Fruit fly (Drosophila melanogaster) whole organism, adult: ENCODE results near the gene CG4186.

Experiments
- CG11617 ChIP-seq: fragments of 200-800 bp; sonication (Bioruptor generic); optimal IDR thresholded peaks from 2 replicates; lab custom pipeline; 2017; ENCODE audit warnings: mild to moderate bottlenecking, missing biosample characterization, missing genetic modification reagents, missing genetic modification characterization
- CG12768 ChIP-seq: fragments of 200-800 bp; sonication (Bioruptor generic); optimal IDR thresholded peaks from 2 replicates; lab custom pipeline; 2017; ENCODE audit warnings: missing biosample characterization, missing genetic modification characterization, mild to moderate bottlenecking, moderate library complexity, missing genetic modification reagents
- CG14711 ChIP-seq: fragments of 200-800 bp; sonication (Bioruptor generic); optimal IDR thresholded peaks from 2 replicates; lab custom pipeline; 2018; ENCODE audit warnings: missing biosample characterization, mild to moderate bottlenecking, missing genetic modification characterization, moderate library complexity
- CG1620 ChIP-seq: fragments of 200-800 bp; sonication (Bioruptor generic); optimal IDR thresholded peaks from 2 replicates; lab custom pipeline; 2016; ENCODE audit warnings: missing biosample characterization, missing genetic modification characterization
- CG33017 ChIP-seq: fragments of 200-800 bp; sonication (Bioruptor generic); optimal IDR thresholded peaks from 2 replicates; lab custom pipeline; 2018; ENCODE audit warnings: missing biosample characterization, mild to moderate bottlenecking, missing genetic modification characterization, moderate library complexity
- CG5204 ChIP-seq: fragments of 200-800 bp; sonication (Bioruptor generic); optimal IDR thresholded peaks from 2 replicates; lab custom pipeline; 2016; ENCODE audit warnings: missing biosample characterization, missing genetic modification characterization
- CG7045 ChIP-seq: fragments of 200-800 bp; sonication (Bioruptor generic); optimal IDR thresholded peaks from 2 replicates; lab custom pipeline; 2017; ENCODE audit warnings: missing biosample characterization, mild to moderate bottlenecking, missing genetic modification characterization
- CG7101 ChIP-seq: fragments of 200-800 bp; sonication (Bioruptor generic); optimal IDR thresholded peaks from 2 replicates; lab custom pipeline; 2018; ENCODE audit warnings: missing biosample characterization, mild to moderate bottlenecking, missing genetic modification characterization, moderate library complexity
- Clk ChIP-seq: fragments of 200-800 bp; sonication (Bioruptor generic); optimal IDR thresholded peaks from 2 replicates; lab custom pipeline; 2017; ENCODE audit warnings: missing biosample characterization, missing genetic modification characterization
- Crg-1 ChIP-seq: fragments of 200-800 bp; sonication (Bioruptor generic); optimal IDR thresholded peaks from 2 replicates; lab custom pipeline; 2016; ENCODE audit warnings: missing biosample characterization, missing genetic modification characterization
- Hr96 ChIP-seq: fragments of 200-800 bp; sonication (Bioruptor generic); optimal IDR thresholded peaks from 2 replicates; lab custom pipeline; 2016; ENCODE audit warnings: missing biosample characterization, missing genetic modification characterization
- Mnt ChIP-seq: fragments of 200-800 bp; sonication (Bioruptor generic); optimal IDR thresholded peaks from 2 replicates; lab custom pipeline; 2016; ENCODE audit warnings: missing biosample characterization, mild to moderate bottlenecking, missing genetic modification characterization
- bab1 ChIP-seq: fragments of 200-800 bp; sonication (Bioruptor generic); optimal IDR thresholded peaks from 3 replicates; lab custom pipeline; 2019; ENCODE audit warnings: missing biosample characterization, mild to moderate bottlenecking, missing genetic modification characterization, moderate library complexity
- cic ChIP-seq: fragments of 200-800 bp; sonication (Bioruptor generic); optimal IDR thresholded peaks from 2 replicates; lab custom pipeline; 2017; ENCODE audit warnings: missing biosample characterization, mild to moderate bottlenecking, missing genetic modification characterization, moderate library complexity
- cnc ChIP-seq, 2 experiments: fragments of >200 bp; optimal IDR thresholded peaks; 2 replicates each; lab custom pipeline; 2017
- kay ChIP-seq: fragments of 200-800 bp; sonication (Bioruptor generic); peaks from one replicate; lab custom pipeline; 2016; ENCODE audit warnings: missing biosample characterization, missing genetic modification characterization, borderline replicate concordance
- ovo ChIP-seq: fragments of 200-800 bp; sonication (Bioruptor generic); optimal IDR thresholded peaks from 2 replicates; lab custom pipeline; 2016; ENCODE audit warnings: missing biosample characterization, missing genetic modification characterization
- pad ChIP-seq: fragments of 200-800 bp; sonication (Bioruptor generic); optimal IDR thresholded peaks from 3 replicates; lab custom pipeline; 2017; ENCODE audit warnings: missing biosample characterization, missing genetic modification characterization, mild to moderate bottlenecking, moderate library complexity, missing genetic modification reagents
- tj ChIP-seq: fragments of 200-800 bp; sonication (Bioruptor generic); optimal IDR thresholded peaks from 3 replicates; lab custom pipeline; 2017; ENCODE audit warnings: missing biosample characterization, mild to moderate bottlenecking, missing genetic modification characterization, moderate library complexity
- toe ChIP-seq: fragments of 200-800 bp; sonication (Bioruptor generic); optimal IDR thresholded peaks from 2 replicates; lab custom pipeline; 2016; ENCODE audit warnings: missing biosample characterization, missing genetic modification characterization

Gene CG4186

DNA sequence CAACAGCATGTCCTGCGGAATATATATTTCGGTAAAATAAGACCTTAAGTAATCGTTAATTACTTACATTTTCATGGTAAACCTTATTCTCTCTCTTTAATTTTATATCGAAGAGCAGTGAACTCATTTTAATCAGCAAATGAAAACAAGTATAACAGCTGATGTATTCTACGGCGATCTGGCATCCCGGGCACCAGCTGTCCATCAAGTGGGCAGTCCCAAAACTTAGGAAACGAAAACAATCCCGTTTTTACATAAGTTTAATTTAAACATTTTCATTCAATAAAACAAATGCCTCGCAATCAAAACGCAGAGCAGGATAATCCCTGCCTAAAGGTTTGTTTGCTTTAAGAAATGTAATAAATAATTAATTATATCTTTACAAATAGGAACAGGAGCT lies at the start of gene CG4186, which contains the start of gene CG4074:
CG4186 (plus strand) TSS at position 237 of the 400 bp plus-strand sequence.
CG4074 (minus strand) TSS at position 151 of the 400 bp plus-strand sequence.
- TF ChIP-seq cnc (optimal IDR thresholded peaks at IDR 0.05; lab: Kevin White, UChicago) (no peak), CG1620 (GFP tag; lab: Kevin White, UChicago) (no peak), Clk (no peak), bab1 (peak; percentile 17), CG5204 (GFP tag; lab: Kevin White, UChicago) (no peak), kay (GFP tag; lab: Kevin White, UChicago) (peak; percentile 66), CG11617 (GFP tag; lab: Kevin White, UChicago) (peak; percentile 17), Mnt (peak; percentile 18)

DNA sequence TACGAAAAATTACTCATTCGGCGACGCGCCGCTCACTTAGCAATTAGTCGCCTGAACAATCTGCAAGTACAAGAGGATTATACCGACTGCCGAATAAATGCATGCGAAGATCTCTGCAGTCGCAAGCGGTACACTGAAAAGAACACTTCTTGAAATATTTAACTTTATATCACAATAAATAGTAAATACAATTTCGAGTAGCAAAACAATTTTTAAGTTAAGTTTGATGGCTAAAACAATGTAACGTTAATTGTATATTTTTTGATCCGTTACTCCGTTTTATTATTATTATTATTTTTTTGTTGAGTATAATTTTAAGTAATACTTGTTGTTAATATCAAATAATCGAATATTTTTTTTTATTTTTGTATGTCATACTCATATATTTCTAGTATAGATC lies 40.0 kb upstream of the CG4186 start:
- TF ChIP-seq CG1620 (GFP tag; lab: Kevin White, UChicago) = no peak
- TF ChIP-seq kay (GFP tag; lab: Kevin White, UChicago) = no peak
- no peak for TF ChIP-seq toe (GFP tag; lab: Kevin White, UChicago)
- TF ChIP-seq pad (GFP tag; lab: Kevin White, UChicago) = no peak
- no peak for TF ChIP-seq tj (GFP tag; lab: Kevin White, UChicago)
- TF ChIP-seq CG14711 = no peak
- TF ChIP-seq cnc (optimal IDR thresholded peaks at IDR 0.05; lab: Kevin White, UChicago) = no peak
- no peak for TF ChIP-seq CG12768 (GFP tag; lab: Kevin White, UChicago)
- no peak for TF ChIP-seq CG11617 (GFP tag; lab: Kevin White, UChicago)
- no peak for TF ChIP-seq Mnt
- no peak for TF ChIP-seq CG7045 (GFP tag; lab: Kevin White, UChicago)
- no peak for TF ChIP-seq cic (GFP tag; lab: Kevin White, UChicago)
- TF ChIP-seq Hr96 (GFP tag; lab: Kevin White, UChicago) = no peak
- TF ChIP-seq Crg-1 (GFP tag; lab: Kevin White, UChicago) = no peak
- TF ChIP-seq Clk = no peak

DNA sequence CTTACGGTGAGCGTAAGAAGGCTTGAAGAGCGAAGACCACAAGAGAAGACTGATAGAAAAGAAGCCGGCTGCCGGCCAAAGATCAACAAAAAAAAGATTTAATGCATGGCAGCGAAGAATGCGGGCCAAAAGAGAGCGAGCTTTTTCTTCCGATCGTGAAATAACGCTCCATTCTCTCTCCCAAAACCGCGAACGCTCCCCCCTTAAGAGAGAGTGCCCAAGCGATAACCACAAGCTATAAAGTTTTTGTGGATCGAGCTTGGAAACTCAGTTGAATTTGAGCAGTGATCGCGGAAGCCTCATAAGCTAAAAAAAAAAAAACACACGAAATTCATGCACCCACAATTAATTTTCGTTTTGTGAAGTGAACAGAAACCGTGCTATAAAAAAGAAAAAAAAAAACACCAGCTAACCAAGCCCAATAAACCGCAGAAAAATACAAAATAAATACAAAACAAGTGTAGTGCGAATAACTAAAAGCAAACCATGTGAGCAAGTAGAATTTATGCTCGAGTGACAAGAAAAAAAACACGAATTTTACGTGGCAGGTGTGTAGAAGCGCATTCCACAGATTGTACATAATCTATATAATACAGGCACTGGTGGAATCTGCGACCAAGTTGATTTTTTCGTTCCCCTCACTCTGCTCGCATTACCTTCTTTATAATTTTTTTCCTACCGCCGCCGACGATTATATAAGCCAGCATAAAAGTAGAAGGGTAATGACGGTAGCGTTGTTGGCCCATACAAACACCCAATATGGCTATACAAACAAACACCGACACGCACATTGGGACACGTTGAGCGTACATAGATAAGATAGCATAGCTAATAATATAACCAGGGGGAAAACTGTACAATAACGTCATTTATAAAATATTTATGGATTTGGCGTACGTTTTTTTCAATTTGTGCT lies 38.8 kb upstream of the CG4186 start, which contains the start of gene CG13252:
CG13252 (plus strand) TSS at position 269 of the 916 bp plus-strand sequence.
- TF ChIP-seq cnc (optimal IDR thresholded peaks at IDR 0.05; lab: Kevin White, UChicago) = no peak
- no peak for TF ChIP-seq CG7045 (GFP tag; lab: Kevin White, UChicago)
- no peak for TF ChIP-seq Hr96 (GFP tag; lab: Kevin White, UChicago)
- TF ChIP-seq Crg-1 (GFP tag; lab: Kevin White, UChicago) = no peak
- TF ChIP-seq CG1620 (GFP tag; lab: Kevin White, UChicago) = no peak
- TF ChIP-seq CG14711 = no peak
- TF ChIP-seq CG12768 (GFP tag; lab: Kevin White, UChicago) = peak; percentile 48
- TF ChIP-seq CG33017 (tag; lab: Kevin White, UChicago) = peak; percentile 4
- TF ChIP-seq ovo (GFP tag; lab: Kevin White, UChicago) = no peak
- TF ChIP-seq Mnt = peak; percentile 27
- no peak for TF ChIP-seq Clk
- TF ChIP-seq pad (GFP tag; lab: Kevin White, UChicago) = no peak
- TF ChIP-seq cic (GFP tag; lab: Kevin White, UChicago) = no peak
- TF ChIP-seq tj (GFP tag; lab: Kevin White, UChicago) = peak; percentile 32
- no peak for TF ChIP-seq CG7101 (tag; lab: Kevin White, UChicago)
- no peak for TF ChIP-seq CG11617 (GFP tag; lab: Kevin White, UChicago)
- TF ChIP-seq CG5204 (GFP tag; lab: Kevin White, UChicago) = no peak
- TF ChIP-seq toe (GFP tag; lab: Kevin White, UChicago) = peak; percentile 27
- peak; percentile 1 for TF ChIP-seq bab1
- TF ChIP-seq kay (GFP tag; lab: Kevin White, UChicago) = peak; percentile 48

DNA sequence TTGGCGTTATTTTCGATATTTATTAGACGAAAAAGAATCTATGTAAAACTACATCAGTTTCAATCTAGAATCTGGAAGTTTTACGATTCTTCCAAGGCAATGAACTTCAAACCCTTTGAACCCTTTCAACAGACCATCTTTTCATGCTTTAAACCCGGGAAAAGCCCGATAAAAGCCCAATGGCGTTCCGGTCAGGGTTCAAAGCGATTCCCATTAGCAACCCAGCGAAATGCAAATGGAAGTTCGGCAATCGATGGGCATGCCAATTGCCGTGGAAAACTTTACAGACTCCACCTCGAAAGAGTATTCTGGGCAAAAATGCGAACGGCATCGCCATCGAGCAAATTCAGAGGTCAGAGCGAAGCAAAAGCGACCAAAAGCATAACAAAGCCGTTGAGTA lies 36.9 kb upstream of the CG4186 start:
- TF ChIP-seq CG12768 (GFP tag; lab: Kevin White, UChicago) (no peak), tj (GFP tag; lab: Kevin White, UChicago) (peak; percentile 37)

- TF ChIP-seq Hr96 (GFP tag; lab: Kevin White, UChicago) (no peak), toe (GFP tag; lab: Kevin White, UChicago) (no peak), bab1 (no peak), pad (GFP tag; lab: Kevin White, UChicago) (no peak), cic (GFP tag; lab: Kevin White, UChicago) (no peak), tj (GFP tag; lab: Kevin White, UChicago) (peak; percentile 98), CG5204 (GFP tag; lab: Kevin White, UChicago) (no peak)
Measured at dm6 chr3L:20733530-20734257, 35.7 kb upstream of the CG4186 start.

DNA sequence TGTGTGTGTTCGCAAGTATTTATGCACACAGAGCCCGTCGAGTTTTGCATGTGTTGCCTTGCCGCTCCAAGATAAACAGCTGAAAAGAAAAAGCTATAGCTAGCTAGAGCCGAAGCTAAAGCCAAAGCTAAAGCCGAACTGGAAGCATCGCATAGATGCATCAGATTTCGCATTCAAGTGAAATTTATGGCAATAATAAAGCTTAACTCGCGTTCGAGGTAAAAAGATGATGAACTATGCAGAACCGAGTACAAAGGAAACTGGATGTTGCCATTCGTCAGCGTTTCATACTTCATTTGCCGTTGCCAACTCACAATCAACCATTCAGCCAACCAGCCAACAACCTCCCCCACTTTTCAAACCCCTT lies 35.1 kb upstream of the CG4186 start:
- TF ChIP-seq CG1620 (GFP tag; lab: Kevin White, UChicago) (no peak), tj (GFP tag; lab: Kevin White, UChicago) (peak; percentile 94), Clk (no peak), CG7101 (tag; lab: Kevin White, UChicago) (no peak), Crg-1 (GFP tag; lab: Kevin White, UChicago) (no peak), cic (GFP tag; lab: Kevin White, UChicago) (no peak), Hr96 (GFP tag; lab: Kevin White, UChicago) (no peak), kay (GFP tag; lab: Kevin White, UChicago) (no peak), cnc (optimal IDR thresholded peaks at IDR 0.05; lab: Kevin White, UChicago) (no peak)
